Worm (Caenorhabditis elegans) whole organism, L4 larva: ENCODE results near the gene nhr-76.

Experiments
- Y5F2A.4 ChIP-seq: fragments of 200-800 bp; sonication (Bioruptor generic); optimal IDR thresholded peaks from 2 replicates; lab custom pipeline; 2018; ENCODE audit warnings: mild to moderate bottlenecking, missing genetic modification characterization, missing compliant biosample characterization
- ceh-82 ChIP-seq: sonication (generic microtip); optimal IDR thresholded peaks from 2 replicates; lab custom pipeline; 2017; ENCODE audit warnings: missing biosample characterization, missing genetic modification characterization
- fkh-10 ChIP-seq: fragments of 150-350 bp; optimal IDR thresholded peaks from 2 replicates; lab custom pipeline; 2014; ENCODE audit warnings: missing biosample characterization, missing genetic modification reagents, missing genetic modification characterization
- hlh-30 ChIP-seq: sonication (generic microtip); optimal IDR thresholded peaks from 2 replicates; lab custom pipeline; 2017; ENCODE audit warnings: antibody characterized with exemption, mild to moderate bottlenecking, missing genetic modification characterization, missing compliant biosample characterization; ENCODE audit not compliant: insufficient read depth
- lin-15B ChIP-seq: fragments of 150-350 bp; sonication (generic microtip); optimal IDR thresholded peaks from 3 replicates; lab custom pipeline; 2014; ENCODE audit warnings: missing biosample characterization, missing genetic modification characterization
- mep-1 ChIP-seq: fragments of 150-350 bp; sonication (generic microtip); optimal IDR thresholded peaks from 3 replicates; lab custom pipeline; 2014; ENCODE audit warnings: missing biosample characterization, missing genetic modification characterization
- nhr-48 ChIP-seq: sonication (generic microtip); optimal IDR thresholded peaks from 2 replicates; lab custom pipeline; 2016; ENCODE audit warnings: mild to moderate bottlenecking, missing genetic modification characterization, missing compliant biosample characterization
- nhr-6 ChIP-seq: fragments of 150-350 bp; optimal IDR thresholded peaks from 2 replicates; lab custom pipeline; 2014; ENCODE audit warnings: missing biosample characterization, missing genetic modification characterization
- pqm-1 ChIP-seq: sonication (generic microtip); optimal IDR thresholded peaks from 2 replicates; lab custom pipeline; 2017; ENCODE audit warnings: missing biosample characterization, missing genetic modification characterization
- unc-62 ChIP-seq, 3 experiments: fragments of 150-350 bp in 1 of 3; sonication (generic microtip); optimal IDR thresholded peaks in 2 of 3; peaks in 1 of 3; 1 replicate in 1 of 3; 2 replicates in 2 of 3; lab custom pipeline; 2014 to 2017; ENCODE audit warnings: missing biosample characterization in 3 of 3, missing genetic modification characterization in 3 of 3, missing genetic modification reagents in 3 of 3, missing genotype in 1 of 3

ce11 chrIV:643481-643880 is 16.1 kb downstream of the nhr-76 start:
- TF ChIP-seq fkh-10 (GFP tag; lab: Kevin White, UChicago): no peak
- TF ChIP-seq Y5F2A.4 (GFP tag; lab: Kevin White, UChicago): no peak
- no peak for TF ChIP-seq hlh-30 (tag; lab: Kevin White, UChicago)
- no peak for TF ChIP-seq mep-1 (tag; lab: Kevin White, UChicago)
- no peak for TF ChIP-seq unc-62 (GFP tag; optimal IDR thresholded peaks at IDR 0.05 in 1 of 2; lab: Kevin White, UChicago)
- no peak for TF ChIP-seq unc-62 (tag; optimal IDR thresholded peaks at IDR 0.05; lab: Kevin White, UChicago)
- no peak for TF ChIP-seq pqm-1
- TF ChIP-seq nhr-48 (tag; lab: Kevin White, UChicago): no peak
- TF ChIP-seq nhr-6 (tag; lab: Kevin White, UChicago): no peak
- TF ChIP-seq lin-15B (tag; lab: Kevin White, UChicago): no peak
- no peak for TF ChIP-seq ceh-82 (tag; lab: Kevin White, UChicago)
